Fruit fly (Drosophila melanogaster) whole organism, embryonic: ENCODE results near the gene Bx.
A peak's percentile ranks its signal among the peaks of the same experiment; 100 is the strongest.

Experiments
- Atf-2 ChIP-seq: fragments of 200-800 bp; sonication (Bioruptor generic); optimal IDR thresholded peaks from 2 replicates; lab custom pipeline; 2016; ENCODE audit warnings: missing biosample characterization, missing genetic modification characterization
- CG10267 ChIP-seq: fragments of 200-800 bp; sonication (Bioruptor generic); optimal IDR thresholded peaks from 2 replicates; lab custom pipeline; 2018; ENCODE audit warnings: missing biosample characterization, mild to moderate bottlenecking, missing genetic modification characterization, moderate library complexity
- CG1233 ChIP-seq: fragments of 200-800 bp; sonication (Bioruptor generic); optimal IDR thresholded peaks from 4 replicates; lab custom pipeline; 2018; ENCODE audit warnings: missing biosample characterization, mild to moderate bottlenecking, missing genetic modification characterization
- CG14860 ChIP-seq: fragments of 200-800 bp; sonication (Bioruptor generic); IDR thresholded peaks from 3 replicates; pipeline ENCODE4 v1.3.6; 2022; ENCODE audit warnings: missing biosample characterization, missing genetic modification characterization; ENCODE audit not compliant: partially characterized antibody
- CG15073 ChIP-seq: fragments of 200-800 bp; sonication (Bioruptor generic); optimal IDR thresholded peaks from 2 replicates; lab custom pipeline; 2016; ENCODE audit warnings: missing biosample characterization, missing genetic modification characterization
- CG15479 ChIP-seq: fragments of 200-800 bp; sonication (Bioruptor generic); optimal IDR thresholded peaks from 3 replicates; lab custom pipeline; 2019; ENCODE audit warnings: missing biosample characterization, mild to moderate bottlenecking, missing genetic modification characterization, moderate library complexity
- CG15601 ChIP-seq: fragments of 200-800 bp; sonication (Bioruptor generic); optimal IDR thresholded peaks from 3 replicates; lab custom pipeline; 2019; ENCODE audit warnings: missing biosample characterization, mild to moderate bottlenecking, missing genetic modification characterization, moderate library complexity
- CG1602 ChIP-seq: fragments of 200-800 bp; sonication (Bioruptor generic); optimal IDR thresholded peaks from 3 replicates; lab custom pipeline; 2016; ENCODE audit warnings: missing biosample characterization, missing genetic modification characterization
- CG16813 ChIP-seq: fragments of 200-800 bp; sonication (Bioruptor generic); IDR thresholded peaks from 3 replicates; pipeline ENCODE4 v1.3.6; 2022; ENCODE audit warnings: missing biosample characterization, missing genetic modification characterization; ENCODE audit not compliant: partially characterized antibody
- CG1792 ChIP-seq: fragments of 200-800 bp; sonication (Bioruptor generic); optimal IDR thresholded peaks from 2 replicates; lab custom pipeline; 2016; ENCODE audit warnings: missing biosample characterization, missing genetic modification characterization
- CG30020 ChIP-seq: fragments of 200-800 bp; optimal IDR thresholded peaks from 2 replicates; lab custom pipeline; 2019; ENCODE audit warnings: missing biosample characterization, mild to moderate bottlenecking, missing genetic modification characterization, moderate library complexity
- CG31441 ChIP-seq: fragments of 200-800 bp; sonication (Bioruptor generic); IDR thresholded peaks from 2 replicates; pipeline ENCODE4 v1.3.6; 2022; ENCODE audit warnings: missing biosample characterization, missing genetic modification characterization
- CG34224 ChIP-seq: fragments of 200-800 bp; sonication (Bioruptor generic); IDR thresholded peaks from 3 replicates; pipeline ENCODE4 v1.3.6; 2022; ENCODE audit warnings: missing biosample characterization, missing genetic modification characterization; ENCODE audit not compliant: partially characterized antibody
- CG4360 ChIP-seq: fragments of 200-800 bp; sonication (Bioruptor generic); IDR thresholded peaks from 2 replicates; pipeline ENCODE4 v1.3.6; 2022; ENCODE audit warnings: missing biosample characterization, missing genetic modification characterization
- CG4424 ChIP-seq: fragments of 200-800 bp; sonication (Bioruptor generic); optimal IDR thresholded peaks from 3 replicates; lab custom pipeline; 2016; ENCODE audit warnings: missing biosample characterization, missing genetic modification characterization
- CG4707 ChIP-seq: fragments of 200-800 bp; sonication (Bioruptor generic); optimal IDR thresholded peaks from 2 replicates; lab custom pipeline; 2018; ENCODE audit warnings: missing biosample characterization, mild to moderate bottlenecking, missing genetic modification characterization, moderate library complexity
- CG5245 ChIP-seq: fragments of 200-800 bp; sonication (Bioruptor generic); optimal IDR thresholded peaks from 3 replicates; lab custom pipeline; 2016; ENCODE audit warnings: missing biosample characterization, missing genetic modification characterization
- CG7357 ChIP-seq: fragments of 200-800 bp; sonication (Bioruptor generic); IDR thresholded peaks from 3 replicates; pipeline ENCODE4 v1.3.6; 2022; ENCODE audit warnings: missing biosample characterization, missing genetic modification characterization
- CG7372 ChIP-seq: fragments of 200-800 bp; sonication (Bioruptor generic); IDR thresholded peaks from 2 replicates; pipeline ENCODE4 v1.3.6; 2022; ENCODE audit warnings: missing biosample characterization, missing genetic modification characterization
- CG8765 ChIP-seq: fragments of 200-800 bp; sonication (Bioruptor generic); IDR thresholded peaks from 2 replicates; pipeline ENCODE4 v1.3.6; 2022; ENCODE audit warnings: missing biosample characterization, missing genetic modification characterization
- CkIIα-i1 ChIP-seq: fragments of 200-800 bp; sonication (Bioruptor generic); IDR thresholded peaks from 2 replicates; pipeline ENCODE4 v1.3.6; 2022; ENCODE audit warnings: missing biosample characterization, missing genetic modification characterization
- D ChIP-seq, 2 experiments: fragments of 200-800 bp in 1 of 2; fragments of >200 bp in 1 of 2; sonication (Bioruptor generic) in 1 of 2; optimal IDR thresholded peaks; 2 replicates in 1 of 2; 3 replicates in 1 of 2; lab custom pipeline; 2017; ENCODE audit warnings: mild to moderate bottlenecking in 1 of 2, missing biosample characterization in 1 of 2, missing genetic modification characterization in 1 of 2, missing genetic modification reagents in 1 of 2
- Dip2 ChIP-seq: fragments of 200-800 bp; sonication (Bioruptor generic); IDR thresholded peaks from 2 replicates; pipeline ENCODE4 v1.3.6; 2022; ENCODE audit warnings: missing biosample characterization, missing genetic modification characterization
- Gsc ChIP-seq: fragments of 200-800 bp; sonication (Bioruptor generic); IDR thresholded peaks from 2 replicates; pipeline ENCODE4 v1.3.6; 2022; ENCODE audit warnings: missing biosample characterization, missing genetic modification characterization
- HLH4C ChIP-seq: fragments of 200-800 bp; sonication (Bioruptor generic); IDR thresholded peaks from 3 replicates; pipeline ENCODE4 v1.3.6; 2022; ENCODE audit warnings: missing biosample characterization, missing genetic modification characterization; ENCODE audit not compliant: partially characterized antibody
- MBD-R2 ChIP-seq: fragments of 200-800 bp; sonication (Bioruptor generic); IDR thresholded peaks from 2 replicates; pipeline ENCODE4 v1.3.6; 2022; ENCODE audit warnings: missing biosample characterization, missing genetic modification characterization
- Med ChIP-seq: fragments of 200-800 bp; sonication (Bioruptor generic); peaks from one replicate; lab custom pipeline; 2016; ENCODE audit warnings: missing biosample characterization, missing genetic modification characterization, mild to moderate bottlenecking, inconsistent platforms, moderate library complexity
- Mrtf ChIP-seq: fragments of 200-800 bp; sonication (Bioruptor generic); IDR thresholded peaks from 3 replicates; pipeline ENCODE4 v1.3.6; 2022; ENCODE audit warnings: missing biosample characterization, missing genetic modification characterization
- NFAT ChIP-seq: fragments of 200-800 bp; sonication (Bioruptor generic); IDR thresholded peaks from 2 replicates; pipeline ENCODE4 v1.3.6; 2022; ENCODE audit warnings: missing biosample characterization, missing genetic modification characterization
- NK7.1 ChIP-seq: fragments of 200-800 bp; sonication (Bioruptor generic); optimal IDR thresholded peaks from 3 replicates; lab custom pipeline; 2016; ENCODE audit warnings: missing biosample characterization, missing genetic modification characterization
- Scr ChIP-seq: fragments of 200-800 bp; sonication (Bioruptor generic); IDR thresholded peaks from 2 replicates; pipeline ENCODE4 v1.3.6; 2022; ENCODE audit warnings: missing biosample characterization, missing genetic modification characterization; ENCODE audit not compliant: partially characterized antibody
- Six4 ChIP-seq: fragments of 200-800 bp; sonication (Bioruptor generic); optimal IDR thresholded peaks from 2 replicates; lab custom pipeline; 2016; ENCODE audit warnings: missing biosample characterization, missing genetic modification characterization
- Sox102F ChIP-seq: fragments of 200-800 bp; sonication (Bioruptor generic); optimal IDR thresholded peaks from 2 replicates; lab custom pipeline; 2018; ENCODE audit warnings: missing biosample characterization, mild to moderate bottlenecking, missing genetic modification characterization, moderate library complexity
- caup ChIP-seq: fragments of 200-800 bp; sonication (Bioruptor generic); optimal IDR thresholded peaks from 3 replicates; lab custom pipeline; 2017; ENCODE audit warnings: missing biosample characterization, mild to moderate bottlenecking, missing genetic modification characterization, moderate library complexity; ENCODE audit not compliant: severe bottlenecking
- cwo ChIP-seq: fragments of 200-800 bp; sonication (Bioruptor generic); optimal IDR thresholded peaks from 3 replicates; lab custom pipeline; 2017; ENCODE audit warnings: missing biosample characterization, missing genetic modification characterization, mild to moderate bottlenecking, moderate library complexity, missing genetic modification reagents
- exex ChIP-seq: fragments of 200-800 bp; sonication (Bioruptor generic); optimal IDR thresholded peaks from 4 replicates; lab custom pipeline; 2018; ENCODE audit warnings: missing biosample characterization, mild to moderate bottlenecking, missing genetic modification characterization, moderate library complexity
- fd64A ChIP-seq: fragments of 200-800 bp; sonication (Bioruptor generic); optimal IDR thresholded peaks from 3 replicates; lab custom pipeline; 2018; ENCODE audit warnings: missing biosample characterization, mild to moderate bottlenecking, missing genetic modification characterization
- ftz-f1 ChIP-seq: fragments of 200-800 bp; sonication (Bioruptor generic); optimal IDR thresholded peaks from 2 replicates; lab custom pipeline; 2016; ENCODE audit warnings: missing biosample characterization, missing genetic modification characterization
- gro ChIP-seq: fragments of 200-800 bp; sonication (Bioruptor generic); optimal IDR thresholded peaks from 2 replicates; lab custom pipeline; 2016; ENCODE audit warnings: missing biosample characterization, missing genetic modification characterization
- hbn ChIP-seq: fragments of 200-800 bp; sonication (Bioruptor generic); IDR thresholded peaks from 2 replicates; pipeline ENCODE4 v1.3.6; 2022; ENCODE audit warnings: missing biosample characterization, missing genetic modification characterization; ENCODE audit not compliant: partially characterized antibody
- jumu ChIP-seq: fragments of 200-800 bp; sonication (Bioruptor generic); optimal IDR thresholded peaks from 3 replicates; lab custom pipeline; 2016; ENCODE audit warnings: missing biosample characterization, missing genetic modification characterization
- maf-S ChIP-seq: fragments of 200-800 bp; sonication (Bioruptor generic); optimal IDR thresholded peaks from 2 replicates; lab custom pipeline; 2016; ENCODE audit warnings: missing biosample characterization, missing genetic modification characterization
- otp ChIP-seq: fragments of 200-800 bp; sonication (Bioruptor generic); IDR thresholded peaks from 3 replicates; pipeline ENCODE4, ENCODE4 v1.3.6; 2022; ENCODE audit warnings: missing biosample characterization, missing genetic modification characterization
- pho ChIP-seq: fragments of 200-800 bp; sonication (Bioruptor generic); optimal IDR thresholded peaks from 2 replicates; lab custom pipeline; 2016; ENCODE audit warnings: missing biosample characterization, missing genetic modification characterization
- salm ChIP-seq: fragments of 200-800 bp; sonication (Bioruptor generic); optimal IDR thresholded peaks from 2 replicates; lab custom pipeline; 2018; ENCODE audit warnings: missing biosample characterization, mild to moderate bottlenecking, missing genetic modification characterization
- tap ChIP-seq: fragments of 200-800 bp; optimal IDR thresholded peaks from 3 replicates; lab custom pipeline; 2019; ENCODE audit warnings: missing biosample characterization, mild to moderate bottlenecking, missing genetic modification characterization, moderate library complexity
- toy ChIP-seq: fragments of 200-800 bp; sonication (Bioruptor generic); IDR thresholded peaks from 2 replicates; pipeline ENCODE4 v1.3.6; 2022; ENCODE audit warnings: missing biosample characterization, missing genetic modification characterization
- trem ChIP-seq: fragments of 200-800 bp; optimal IDR thresholded peaks from 3 replicates; lab custom pipeline; 2019; ENCODE audit warnings: missing biosample characterization, mild to moderate bottlenecking, missing genetic modification characterization, moderate library complexity
- tup ChIP-seq: fragments of 200-800 bp; sonication (Bioruptor generic); optimal IDR thresholded peaks from 2 replicates; lab custom pipeline; 2016; ENCODE audit warnings: missing biosample characterization, mild to moderate bottlenecking, missing genetic modification characterization, moderate library complexity
- wek ChIP-seq: fragments of 200-800 bp; sonication (Bioruptor generic); optimal IDR thresholded peaks from 3 replicates; lab custom pipeline; 2018; ENCODE audit warnings: missing biosample characterization, mild to moderate bottlenecking, missing genetic modification characterization, moderate library complexity

Bx gene

DNA sequence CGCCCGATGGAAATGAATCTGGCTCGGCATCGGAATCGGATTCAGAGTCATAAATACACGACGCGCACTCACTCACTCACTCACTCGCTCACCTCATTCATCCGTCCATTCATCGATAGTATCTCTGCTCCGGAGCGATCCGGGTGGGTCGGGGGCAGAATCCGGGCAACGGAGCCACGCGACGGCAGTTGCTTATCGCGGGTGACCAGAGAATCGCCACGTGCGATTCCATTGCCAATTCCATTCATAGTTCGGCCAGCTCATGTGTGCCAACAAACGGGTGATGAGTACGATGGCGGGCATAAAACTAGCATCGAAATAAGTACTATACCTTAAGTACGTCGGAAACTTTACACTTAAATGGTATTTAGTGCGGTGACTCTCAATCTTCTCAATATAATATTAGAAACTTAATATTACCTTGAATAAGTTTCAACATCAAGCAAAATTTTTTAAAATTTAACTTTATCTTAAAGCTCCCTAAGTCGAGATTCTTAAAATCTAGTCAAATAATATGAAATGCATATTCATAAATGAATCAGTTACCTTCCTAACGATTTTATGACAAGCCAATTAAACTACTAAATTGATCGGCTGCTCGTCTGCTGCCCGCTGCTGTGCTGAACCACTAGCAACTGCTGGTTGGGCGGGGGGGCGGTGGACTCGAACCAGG is 9.5 kb downstream of the Bx start (continued):
- no peak for TF ChIP-seq pho (GFP tag; lab: Kevin White, UChicago)
- no peak for TF ChIP-seq tap
- no peak for TF ChIP-seq tup (GFP tag; lab: Kevin White, UChicago)
- TF ChIP-seq hbn: no peak
- no peak for TF ChIP-seq otp (GFP tag; lab: Robert Waterston, UW)
- peak; percentile 2 for TF ChIP-seq CG1233 (GFP tag; lab: Kevin White, UChicago)
- TF ChIP-seq CG15073: no peak
- peak; percentile 65 for TF ChIP-seq cwo (GFP tag; lab: Kevin White, UChicago)
- TF ChIP-seq Mrtf (GFP tag; lab: Robert Waterston, UW): no peak
- no peak for TF ChIP-seq Dip2
- TF ChIP-seq MBD-R2 (GFP tag; lab: Robert Waterston, UW): no peak
- TF ChIP-seq CG10267 (tag; lab: Kevin White, UChicago): peak; percentile 62
- peak; percentile 46 for TF ChIP-seq Med (GFP tag; lab: Kevin White, UChicago)
- no peak for TF ChIP-seq fd64A (GFP tag; lab: Kevin White, UChicago)
- peak; percentile 22 for TF ChIP-seq CG15601 (tag; lab: Kevin White, UChicago)
- no peak for TF ChIP-seq NFAT (GFP tag; lab: Robert Waterston, UW)
- TF ChIP-seq CG4424 (GFP tag; lab: Kevin White, UChicago): peak; percentile 66
- TF ChIP-seq trem: peak; percentile 47
- TF ChIP-seq CG14860: no peak
- TF ChIP-seq gro (GFP tag; lab: Kevin White, UChicago): no peak
- no peak for TF ChIP-seq CkIIα-i1 (GFP tag; lab: Robert Waterston, UW)
- no peak for TF ChIP-seq NK7.1 (GFP tag; lab: Kevin White, UChicago)
- no peak for TF ChIP-seq CG8765 (GFP tag; lab: Robert Waterston, UW)
- TF ChIP-seq Scr: no peak
- TF ChIP-seq Six4 (GFP tag; lab: Kevin White, UChicago): no peak
- no peak for TF ChIP-seq jumu (GFP tag; lab: Kevin White, UChicago)
- TF ChIP-seq toy (GFP tag; lab: Robert Waterston, UW): no peak
- no peak for TF ChIP-seq wek (GFP tag; lab: Kevin White, UChicago)
- TF ChIP-seq CG15479 (GFP tag; lab: Kevin White, UChicago): no peak
- no peak for TF ChIP-seq CG7372
- no peak for TF ChIP-seq HLH4C (GFP tag; lab: Robert Waterston, UW)
- no peak for TF ChIP-seq CG7357 (GFP tag; lab: Robert Waterston, UW)
- TF ChIP-seq CG4360: no peak
- no peak for TF ChIP-seq CG1792 (GFP tag; lab: Kevin White, UChicago)
- no peak for TF ChIP-seq CG34224 (GFP tag; lab: Robert Waterston, UW)
- no peak for TF ChIP-seq maf-S (GFP tag; lab: Kevin White, UChicago)
- TF ChIP-seq ftz-f1 (GFP tag; lab: Kevin White, UChicago): no peak
- TF ChIP-seq CG16813 (GFP tag; lab: Robert Waterston, UW): no peak
- TF ChIP-seq D (optimal IDR thresholded peaks at IDR 0.05; lab: Kevin White, UChicago): no peak
- peak; percentile 64 for TF ChIP-seq D (GFP tag; optimal IDR thresholded peaks at IDR 0.05; lab: Kevin White, UChicago)
- no peak for TF ChIP-seq caup (GFP tag; lab: Kevin White, UChicago)
- TF ChIP-seq CG30020: peak; percentile 10
- TF ChIP-seq Sox102F (GFP tag; lab: Kevin White, UChicago): peak; percentile 26
- TF ChIP-seq Gsc (GFP tag; lab: Robert Waterston, UW): no peak
- TF ChIP-seq salm (tag; lab: Kevin White, UChicago): no peak
- TF ChIP-seq CG1602 (GFP tag; lab: Kevin White, UChicago): no peak
- no peak for TF ChIP-seq CG5245 (GFP tag; lab: Kevin White, UChicago)
- TF ChIP-seq Atf-2 (GFP tag; lab: Kevin White, UChicago): no peak
- no peak for TF ChIP-seq exex (tag; lab: Kevin White, UChicago)
- TF ChIP-seq CG4707: no peak
- TF ChIP-seq CG31441 (GFP tag; lab: Robert Waterston, UW): peak; percentile 62
